Fruit fly (Drosophila melanogaster): Measurements from ENCODE around the gene Arp8.
A peak's percentile ranks its signal among the peaks of the same experiment; 100 is the strongest.

Gene Arp8

dm6 chrX:17870614-17871394 lies 10.2 kb upstream of the Arp8 start:
- TF ChIP-seq svp (GFP tag): peak; percentile 47
- TF ChIP-seq topi (GFP tag; optimal IDR thresholded peaks at IDR 0.05): no peak
- TF ChIP-seq pdm3 (GFP tag; optimal IDR thresholded peaks at IDR 0.05): no peak
- no peak for TF ChIP-seq spab (GFP tag; optimal IDR thresholded peaks at IDR 0.05)
- no peak for TF ChIP-seq OdsH (GFP tag; optimal IDR thresholded peaks at IDR 0.05)
- no peak for TF ChIP-seq Gug (GFP tag; IDR thresholded peaks at IDR 0.05)
- TF ChIP-seq CG32006 (GFP tag; optimal IDR thresholded peaks at IDR 0.05): no peak
- TF ChIP-seq eg (GFP tag; IDR thresholded peaks at IDR 0.05): 0 out of 3 replicates have a peak, but pooled peaks have one; percentile 23
- peak; percentile 12 for TF ChIP-seq Eip75B (GFP tag; optimal IDR thresholded peaks at IDR 0.05)
- peak; percentile 24 for TF ChIP-seq Lpt (GFP tag; optimal IDR thresholded peaks at IDR 0.05)
- TF ChIP-seq CG11902 (GFP tag; optimal IDR thresholded peaks at IDR 0.05): no peak
- peak; percentile 54 for TF ChIP-seq Eip78C (GFP tag)
- TF ChIP-seq Hr4 (GFP tag; optimal IDR thresholded peaks at IDR 0.05): peak; percentile 4
- no peak for TF ChIP-seq CG3032 (tag; optimal IDR thresholded peaks at IDR 0.05)
- TF ChIP-seq cyc (GFP tag; optimal IDR thresholded peaks at IDR 0.05): no peak
- no peak for TF ChIP-seq Sox14 (GFP tag; optimal IDR thresholded peaks at IDR 0.05)
- peak; percentile 6 for TF ChIP-seq CG6854 (GFP tag; optimal IDR thresholded peaks at IDR 0.05)
- TF ChIP-seq acj6 (GFP tag; optimal IDR thresholded peaks at IDR 0.05): no peak
- peak; percentile 37; the same call in 1 of the 2 replicates for TF ChIP-seq CG15336 (GFP tag; IDR thresholded peaks at IDR 0.05)
- TF ChIP-seq CG34406 (GFP tag; optimal IDR thresholded peaks at IDR 0.05): no peak
- no peak for TF ChIP-seq fd59A (GFP tag; optimal IDR thresholded peaks at IDR 0.05)
- TF ChIP-seq CG1621 (tag; optimal IDR thresholded peaks at IDR 0.05): no peak
- no peak for TF ChIP-seq Sox102F (GFP tag; optimal IDR thresholded peaks at IDR 0.05)
- TF ChIP-seq esn (GFP tag; optimal IDR thresholded peaks at IDR 0.05): no peak
- peak; percentile 43; the same call in 2 of the 3 replicates for TF ChIP-seq CG6163 (GFP tag; IDR thresholded peaks at IDR 0.05)
- TF ChIP-seq CG10669 (GFP tag; optimal IDR thresholded peaks at IDR 0.05): no peak
- TF ChIP-seq net (GFP tag; optimal IDR thresholded peaks at IDR 0.05): no peak
- TF ChIP-seq CG16779 (tag; optimal IDR thresholded peaks at IDR 0.05): no peak
- TF ChIP-seq dsx (GFP tag; optimal IDR thresholded peaks at IDR 0.05; ENCODE audit: poor library complexity, severe bottlenecking): no peak
- no peak for TF ChIP-seq CG9139 (GFP tag; optimal IDR thresholded peaks at IDR 0.05)
- no peak for TF ChIP-seq Hr39 (GFP tag; optimal IDR thresholded peaks at IDR 0.05)
- TF ChIP-seq Sox15 (GFP tag; optimal IDR thresholded peaks at IDR 0.05): no peak
- TF ChIP-seq CG4318 (GFP tag; optimal IDR thresholded peaks at IDR 0.05): no peak
- 0 out of 3 replicates have a peak, but pooled peaks have one; percentile 34 for TF ChIP-seq CG8119 (GFP tag; IDR thresholded peaks at IDR 0.05)

DNA sequence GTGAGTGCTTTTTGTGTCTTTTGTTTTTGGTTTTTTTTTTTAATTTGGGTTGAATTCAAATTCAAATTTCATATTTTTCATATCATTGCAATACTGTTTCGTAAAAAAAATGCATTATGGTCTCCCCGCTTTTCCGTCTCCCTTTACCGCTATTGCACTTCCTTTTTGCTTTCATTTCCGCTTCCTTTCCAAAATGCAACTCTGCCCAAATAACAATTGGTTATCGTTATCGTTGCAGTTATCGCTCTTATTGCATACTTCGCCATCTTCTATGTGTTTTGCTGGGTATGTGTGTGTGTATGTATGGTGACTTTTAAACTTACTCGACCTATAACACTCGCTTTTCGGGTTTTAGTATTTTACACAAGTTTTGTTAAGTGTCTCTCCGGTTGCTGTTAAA lies 4.5 kb upstream of the Arp8 start:
- TF ChIP-seq Eip78C (GFP tag) (peak; percentile 27), Lpt (GFP tag; optimal IDR thresholded peaks at IDR 0.05) (no peak), CG10631 (GFP tag; optimal IDR thresholded peaks at IDR 0.05) (no peak), CG10669 (GFP tag; optimal IDR thresholded peaks at IDR 0.05) (no peak), Sox14 (GFP tag; optimal IDR thresholded peaks at IDR 0.05) (no peak), CG6854 (GFP tag; optimal IDR thresholded peaks at IDR 0.05) (no peak), CG1621 (tag; optimal IDR thresholded peaks at IDR 0.05) (no peak), achi (GFP tag; optimal IDR thresholded peaks at IDR 0.05) (no peak), CG7368 (GFP tag; optimal IDR thresholded peaks at IDR 0.05) (no peak), CG15336 (GFP tag; IDR thresholded peaks at IDR 0.05) (no peak), CG6808 (GFP tag; optimal IDR thresholded peaks at IDR 0.05) (no peak), Sox102F (GFP tag; optimal IDR thresholded peaks at IDR 0.05) (peak; percentile 18), CG16779 (tag; optimal IDR thresholded peaks at IDR 0.05) (no peak), CG3919 (GFP tag; optimal IDR thresholded peaks at IDR 0.05) (no peak), esn (GFP tag; optimal IDR thresholded peaks at IDR 0.05) (peak; percentile 32), Gug (GFP tag; IDR thresholded peaks at IDR 0.05) (no peak), Smox (GFP tag; optimal IDR thresholded peaks at IDR 0.05) (no peak), lz (GFP tag; optimal IDR thresholded peaks at IDR 0.05) (no peak)

Measured in whole organism, prepupa.